Fruit fly (Drosophila melanogaster) whole organism, prepupa: Measurements from ENCODE around the gene Son.

Source experiments
- Blimp-1 ChIP-seq: fragments of 200-800 bp; sonication (Bioruptor generic); optimal IDR thresholded peaks from 3 replicates; lab custom pipeline; 2017; ENCODE audit warnings: missing biosample characterization, missing genetic modification characterization, mild to moderate bottlenecking, moderate library complexity, missing genetic modification reagents
- CG10631 ChIP-seq: fragments of 200-800 bp; sonication (Bioruptor generic); optimal IDR thresholded peaks from 2 replicates; lab custom pipeline; 2016; ENCODE audit warnings: missing biosample characterization, missing genetic modification characterization
- CG11902 ChIP-seq: fragments of 200-800 bp; sonication (Bioruptor generic); optimal IDR thresholded peaks from 3 replicates; lab custom pipeline; 2016; ENCODE audit warnings: missing biosample characterization, missing genetic modification characterization
- CG15336 ChIP-seq: fragments of 200-800 bp; sonication (Bioruptor generic); IDR thresholded peaks from 2 replicates; pipeline ENCODE4 v1.3.6; 2022; ENCODE audit warnings: missing biosample characterization, missing genetic modification characterization
- CG16779 ChIP-seq: fragments of 200-800 bp; sonication (Bioruptor generic); optimal IDR thresholded peaks from 3 replicates; lab custom pipeline; 2017; ENCODE audit warnings: missing biosample characterization, mild to moderate bottlenecking, missing genetic modification characterization
- CG3032 ChIP-seq: fragments of 200-800 bp; optimal IDR thresholded peaks from 2 replicates; lab custom pipeline; 2019; ENCODE audit warnings: missing biosample characterization, mild to moderate bottlenecking, missing genetic modification characterization, moderate library complexity
- CG31627 ChIP-seq: fragments of 200-800 bp; sonication (Bioruptor generic); optimal IDR thresholded peaks from 3 replicates; lab custom pipeline; 2016; ENCODE audit warnings: missing biosample characterization, missing genetic modification characterization
- CG3919 ChIP-seq: fragments of 200-800 bp; sonication (Bioruptor generic); optimal IDR thresholded peaks from 3 replicates; lab custom pipeline; 2016; ENCODE audit warnings: missing biosample characterization, missing genetic modification characterization
- CG6163 ChIP-seq: fragments of 200-800 bp; sonication (Bioruptor generic); IDR thresholded peaks from 3 replicates; pipeline ENCODE4 v1.3.6; 2022; ENCODE audit warnings: missing biosample characterization, missing genetic modification characterization
- CG6276 ChIP-seq: fragments of 200-800 bp; sonication (Bioruptor generic); optimal IDR thresholded peaks from 2 replicates; lab custom pipeline; 2017; ENCODE audit warnings: missing biosample characterization, mild to moderate bottlenecking, missing genetic modification characterization
- CG6792 ChIP-seq: fragments of 200-800 bp; sonication (Bioruptor generic); optimal IDR thresholded peaks from 3 replicates; lab custom pipeline; 2016; ENCODE audit warnings: missing biosample characterization, missing genetic modification characterization
- CG6808 ChIP-seq: fragments of 200-800 bp; sonication (Bioruptor generic); optimal IDR thresholded peaks from 3 replicates; lab custom pipeline; 2017; ENCODE audit warnings: missing biosample characterization, missing genetic modification characterization, mild to moderate bottlenecking, moderate library complexity, missing genetic modification reagents
- CG6854 ChIP-seq: fragments of 200-800 bp; sonication (Bioruptor generic); optimal IDR thresholded peaks from 2 replicates; lab custom pipeline; 2017; ENCODE audit warnings: missing biosample characterization, mild to moderate bottlenecking, missing genetic modification characterization
- CG7368 ChIP-seq: fragments of 200-800 bp; sonication (Bioruptor generic); optimal IDR thresholded peaks from 3 replicates; lab custom pipeline; 2016; ENCODE audit warnings: missing biosample characterization, missing genetic modification characterization
- CG8632 ChIP-seq: fragments of 200-800 bp; sonication (Bioruptor generic); optimal IDR thresholded peaks from 3 replicates; lab custom pipeline; 2016; ENCODE audit warnings: missing biosample characterization, missing genetic modification characterization
- CG9139 ChIP-seq: fragments of 200-800 bp; sonication (Bioruptor generic); optimal IDR thresholded peaks from 3 replicates; lab custom pipeline; 2017; ENCODE audit warnings: missing biosample characterization, mild to moderate bottlenecking, missing genetic modification characterization
- Eip93F ChIP-seq: fragments of 200-800 bp; sonication (Bioruptor generic); optimal IDR thresholded peaks from 2 replicates; lab custom pipeline; 2016; ENCODE audit warnings: missing biosample characterization, mild to moderate bottlenecking, missing genetic modification characterization
- Ets21C ChIP-seq: fragments of 200-800 bp; sonication (Bioruptor generic); optimal IDR thresholded peaks from 3 replicates; lab custom pipeline; 2016; ENCODE audit warnings: missing biosample characterization, missing genetic modification characterization
- Gug ChIP-seq: fragments of 200-800 bp; sonication (Bioruptor generic); IDR thresholded peaks from 2 replicates; pipeline ENCODE4 v1.3.6; 2022; ENCODE audit warnings: missing biosample characterization, missing genetic modification characterization
- Hr4 ChIP-seq: fragments of 200-800 bp; sonication (Bioruptor generic); optimal IDR thresholded peaks from 3 replicates; lab custom pipeline; 2016; ENCODE audit warnings: missing biosample characterization, missing genetic modification characterization
- OdsH ChIP-seq: fragments of 200-800 bp; sonication (Bioruptor generic); optimal IDR thresholded peaks from 3 replicates; lab custom pipeline; 2016; ENCODE audit warnings: missing biosample characterization, missing genetic modification characterization
- Sox15 ChIP-seq: fragments of 200-800 bp; sonication (Bioruptor generic); optimal IDR thresholded peaks from 3 replicates; lab custom pipeline; 2016; ENCODE audit warnings: missing biosample characterization, missing genetic modification characterization
- cyc ChIP-seq: fragments of 200-800 bp; sonication (Bioruptor generic); optimal IDR thresholded peaks from 3 replicates; lab custom pipeline; 2016; ENCODE audit warnings: missing biosample characterization, missing genetic modification characterization
- dac ChIP-seq: fragments of 200-800 bp; sonication (Bioruptor generic); optimal IDR thresholded peaks from 2 replicates; lab custom pipeline; 2017; ENCODE audit warnings: missing biosample characterization, mild to moderate bottlenecking, missing genetic modification characterization
- dsx ChIP-seq: fragments of 200-800 bp; optimal IDR thresholded peaks from 3 replicates; lab custom pipeline; 2019; ENCODE audit warnings: missing biosample characterization, mild to moderate bottlenecking, missing genetic modification characterization, moderate library complexity; ENCODE audit not compliant: poor library complexity, severe bottlenecking
- eg ChIP-seq: fragments of 200-800 bp; sonication (Bioruptor generic); IDR thresholded peaks from 3 replicates; pipeline ENCODE4 v1.3.6; 2022; ENCODE audit warnings: missing biosample characterization, missing genetic modification characterization
- esn ChIP-seq: fragments of 200-800 bp; sonication (Bioruptor generic); optimal IDR thresholded peaks from 2 replicates; lab custom pipeline; 2016; ENCODE audit warnings: missing biosample characterization, mild to moderate bottlenecking, missing genetic modification characterization, moderate library complexity
- fkh ChIP-seq: fragments of 200-800 bp; sonication (Bioruptor generic); optimal IDR thresholded peaks from 3 replicates; lab custom pipeline; 2017; ENCODE audit warnings: missing biosample characterization, mild to moderate bottlenecking, missing genetic modification characterization, moderate library complexity
- lz ChIP-seq: fragments of 200-800 bp; sonication (Bioruptor generic); optimal IDR thresholded peaks from 3 replicates; lab custom pipeline; 2016; ENCODE audit warnings: missing biosample characterization, missing genetic modification characterization
- pdm3 ChIP-seq: fragments of 200-800 bp; sonication (Bioruptor generic); optimal IDR thresholded peaks from 3 replicates; lab custom pipeline; 2016; ENCODE audit warnings: missing biosample characterization, missing genetic modification characterization
- svp ChIP-seq: fragments of 200-800 bp; sonication (Bioruptor generic); peaks from one replicate; lab custom pipeline; 2016; ENCODE audit warnings: missing biosample characterization, missing genetic modification characterization
- topi ChIP-seq: fragments of 200-800 bp; sonication (Bioruptor generic); optimal IDR thresholded peaks from 3 replicates; lab custom pipeline; 2016; ENCODE audit warnings: missing biosample characterization, missing genetic modification characterization
- vri ChIP-seq: fragments of 200-800 bp; sonication (Bioruptor generic); optimal IDR thresholded peaks from 3 replicates; lab custom pipeline; 2016; ENCODE audit warnings: missing biosample characterization, mild to moderate bottlenecking, missing genetic modification characterization

Gene Son

DNA sequence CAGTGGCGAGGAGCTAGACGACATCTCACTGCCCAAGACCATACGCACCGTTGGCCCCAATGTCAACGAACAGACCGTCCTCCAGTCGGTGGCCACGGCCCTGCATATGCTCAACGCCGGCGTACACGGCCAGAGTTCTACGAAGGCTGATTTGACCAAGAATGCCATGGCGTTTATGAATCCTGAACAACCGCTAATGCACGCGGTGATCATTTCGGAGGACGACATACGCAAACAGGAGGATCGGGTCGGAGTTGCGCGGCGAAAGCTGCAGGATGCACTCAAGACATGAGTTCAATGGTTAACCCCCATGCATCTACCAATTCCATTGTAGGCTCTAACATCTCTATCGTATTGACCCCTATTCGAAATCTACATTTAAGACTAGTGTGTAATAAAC is 16.7 kb upstream of the Son start:
- no peak for TF ChIP-seq CG6854
- 0 out of 3 replicates have a peak, but pooled peaks have one; percentile 7 for TF ChIP-seq CG6163 (GFP tag; lab: Robert Waterston, UW)

DNA sequence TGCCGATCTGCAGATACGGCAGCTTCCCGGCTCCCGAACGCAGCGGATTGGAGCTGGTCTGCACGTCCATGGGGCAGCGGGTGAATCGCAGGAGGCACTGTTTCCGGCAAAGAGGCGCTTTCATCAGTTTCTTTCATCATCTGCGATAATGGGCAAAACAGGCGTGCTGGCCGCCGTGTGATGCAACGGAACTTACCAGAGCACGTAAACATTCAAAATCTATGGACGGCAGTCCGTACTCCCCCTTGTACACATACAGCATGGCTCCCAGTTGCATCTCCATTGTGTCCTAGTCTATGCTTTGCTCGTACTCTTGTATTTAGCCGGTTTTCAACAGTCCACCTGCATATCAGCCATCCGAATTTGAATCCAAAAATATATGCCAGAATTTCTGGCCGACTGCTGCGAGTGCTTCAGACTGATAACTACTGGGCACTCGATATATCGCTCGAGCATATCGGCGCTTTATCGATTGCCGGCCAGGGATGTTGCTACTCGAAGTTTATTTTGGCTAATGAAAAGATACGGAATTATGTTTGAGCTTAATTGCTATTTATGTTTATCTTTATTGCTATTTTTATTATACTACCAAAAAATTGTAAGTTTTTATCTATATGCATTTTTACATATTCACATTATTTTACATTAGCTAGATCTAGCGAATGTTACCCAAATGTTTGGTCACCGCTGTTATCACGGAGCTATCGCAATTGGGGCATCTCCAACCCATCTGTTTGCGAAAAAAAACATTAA is 14.4 kb upstream of the Son start, which contains the start of the genes CG9393 and Vps45:
TSS of gene CG9393 (minus strand) at position 434 of the 753 bp plus-strand sequence.
TSS of gene Vps45 (plus strand) at position 685 of the 753 bp plus-strand sequence.
- TF ChIP-seq lz (peak; percentile 68), Sox15 (GFP tag; lab: Kevin White, UChicago) (peak; percentile 14), Blimp-1 (GFP tag; lab: Kevin White, UChicago) (no peak), Eip93F (GFP tag; lab: Kevin White, UChicago) (peak; percentile 49), cyc (GFP tag; lab: Kevin White, UChicago) (peak; percentile 68), esn (GFP tag; lab: Kevin White, UChicago) (peak; percentile 74), Hr4 (GFP tag; lab: Kevin White, UChicago) (no peak), CG11902 (peak; percentile 20), vri (peak; percentile 61), pdm3 (GFP tag; lab: Kevin White, UChicago) (no peak), CG15336 (GFP tag; lab: Robert Waterston, UW) (0 out of 2 replicates have a peak, but pooled peaks have one; percentile 24), CG31627 (GFP tag; lab: Kevin White, UChicago) (peak; percentile 67), OdsH (GFP tag; lab: Kevin White, UChicago) (no peak), topi (GFP tag; lab: Kevin White, UChicago) (no peak), CG6808 (GFP tag; lab: Kevin White, UChicago) (no peak), CG3032 (peak; percentile 62)
- TF ChIP-seq, all 60 proteins: peak for 10

DNA sequence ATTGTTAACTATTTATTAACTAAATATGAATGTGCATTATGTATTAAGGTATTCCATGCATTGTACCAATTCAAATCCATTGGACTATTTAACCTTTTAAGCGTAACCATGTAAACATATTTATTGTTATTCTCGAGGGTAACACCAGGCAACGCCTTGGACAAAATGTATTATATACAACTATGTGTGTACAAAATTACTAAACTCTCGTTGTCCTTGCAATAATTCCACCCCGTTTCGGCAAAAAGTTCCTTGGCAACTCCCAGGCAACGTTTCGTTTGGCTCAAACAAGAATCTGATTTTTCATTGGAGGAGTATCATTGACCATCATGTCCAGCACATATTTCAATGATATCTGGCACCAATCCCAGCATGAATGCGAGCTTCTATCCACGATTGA is 11.9 kb upstream of the Son start, which contains the start of gene CG16789:
TSS of gene CG16789 (plus strand) at position 301 of the 400 bp plus-strand sequence.
- TF ChIP-seq CG8632 (no peak), OdsH (GFP tag; lab: Kevin White, UChicago) (no peak), CG6808 (GFP tag; lab: Kevin White, UChicago) (no peak), dac (GFP tag; lab: Kevin White, UChicago) (no peak), CG9139 (no peak), CG7368 (GFP tag; lab: Kevin White, UChicago) (no peak), CG6163 (GFP tag; lab: Robert Waterston, UW) (no peak)

DNA sequence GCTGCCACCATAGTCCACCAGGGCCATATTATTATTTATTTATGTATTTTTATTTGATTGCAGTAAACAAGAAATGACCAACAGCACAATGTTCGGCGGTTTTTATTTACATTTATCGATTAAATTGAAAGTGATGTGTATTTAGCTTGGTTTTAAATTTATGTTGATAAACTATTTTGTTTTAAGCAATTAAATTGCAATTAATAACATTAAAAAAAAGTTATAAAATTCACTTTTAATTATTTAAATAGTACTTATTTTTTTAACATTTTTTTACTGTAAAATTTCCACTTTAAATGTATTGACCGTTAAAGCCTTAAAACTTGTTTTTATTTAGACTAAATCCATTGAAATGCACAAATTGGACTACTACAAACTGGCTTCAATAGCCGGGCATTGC is 7.7 kb upstream of the Son start, which contains the start of gene CG16790:
TSS of gene CG16790 (minus strand) at position 101 of the 400 bp plus-strand sequence.
- TF ChIP-seq cyc (GFP tag; lab: Kevin White, UChicago): no peak
- TF ChIP-seq CG6276 (GFP tag; lab: Kevin White, UChicago): no peak
- no peak for TF ChIP-seq CG3032
- no peak for TF ChIP-seq CG8632
- TF ChIP-seq Ets21C (GFP tag; lab: Kevin White, UChicago): no peak
- no peak for TF ChIP-seq vri
- no peak for TF ChIP-seq Gug
- TF ChIP-seq fkh (GFP tag; lab: Kevin White, UChicago): no peak
- TF ChIP-seq dsx (GFP tag; lab: Kevin White, UChicago): no peak
- no peak for TF ChIP-seq CG3919 (GFP tag; lab: Kevin White, UChicago)
- TF ChIP-seq CG31627 (GFP tag; lab: Kevin White, UChicago): no peak
- TF ChIP-seq CG6792: no peak
- no peak for TF ChIP-seq esn (GFP tag; lab: Kevin White, UChicago)
- TF ChIP-seq eg: no peak
- no peak for TF ChIP-seq CG16779 (tag; lab: Kevin White, UChicago)
- no peak for TF ChIP-seq svp
- TF ChIP-seq lz: no peak
- no peak for TF ChIP-seq CG10631
